Worm (Caenorhabditis elegans) whole organism, L2 larva: ENCODE measurements around the gene ZK512.10.

Source experiments
- ceh-16 ChIP-seq: fragments of 150-350 bp; optimal IDR thresholded peaks from 2 replicates; lab custom pipeline; 2014; ENCODE audit warnings: missing biosample characterization, missing genetic modification characterization
- nhr-77 ChIP-seq: fragments of 150-350 bp; optimal IDR thresholded peaks from 2 replicates; lab custom pipeline; 2014; ENCODE audit warnings: missing biosample characterization, missing genetic modification characterization

DNA sequence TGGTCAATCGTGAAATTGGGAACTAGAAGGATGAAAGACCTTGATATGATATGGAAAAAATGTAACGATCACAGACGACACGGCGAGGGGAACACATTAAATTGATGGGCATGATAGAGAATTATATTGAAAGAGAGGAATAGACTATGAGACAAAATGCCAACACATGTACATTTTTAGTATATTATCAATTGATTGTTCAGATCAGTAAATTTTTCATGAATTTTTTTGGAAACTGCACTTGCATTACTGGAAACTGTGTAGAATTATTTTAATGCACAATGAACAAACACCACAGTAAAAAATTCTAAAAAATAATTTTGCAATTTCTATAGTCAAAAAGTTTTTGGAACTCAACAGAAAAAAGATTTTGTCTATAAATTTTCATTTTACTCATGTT, 42.6 kb downstream of the ZK512.10 start:
- TF ChIP-seq nhr-77 (tag; lab: Kevin White, UChicago): no peak
- no peak for TF ChIP-seq ceh-16 (tag; lab: Kevin White, UChicago)
